Worm (Caenorhabditis elegans): ENCODE data around the gene ptr-20.

ce11 chrII:15207562-15207961 is 49.6 kb downstream of the ptr-20 start:
- no peak for TF ChIP-seq F26F4.8 (GFP tag; conservative IDR thresholded peaks at IDR 0.05)
- no peak for TF ChIP-seq ama-1 (optimal IDR thresholded peaks at IDR 0.05)
- no peak for TF ChIP-seq unc-39 (tag; optimal IDR thresholded peaks at IDR 0.05)
- TF ChIP-seq mdl-1 (tag; optimal IDR thresholded peaks at IDR 0.05), result no peak
- no peak for TF ChIP-seq nhr-11 (tag; optimal IDR thresholded peaks at IDR 0.05)
- TF ChIP-seq ces-1 (GFP tag; optimal IDR thresholded peaks at IDR 0.05), result no peak
- TF ChIP-seq nhr-42 (GFP tag; IDR thresholded peaks at IDR 0.05), result no peak

All from whole organism, L4 larva.